Fruit fly (Drosophila melanogaster): ENCODE measurements around the gene Cals.

- TF ChIP-seq Xrp1 (GFP tag; IDR thresholded peaks at IDR 0.05) = no peak
- TF ChIP-seq CG30403 (GFP tag; optimal IDR thresholded peaks at IDR 0.05) = no peak
- TF ChIP-seq CG11085 (GFP tag; IDR thresholded peaks at IDR 0.05) = no peak
- TF ChIP-seq CG10274 (GFP tag; optimal IDR thresholded peaks at IDR 0.05) = no peak
- TF ChIP-seq CG15601 (tag; optimal IDR thresholded peaks at IDR 0.05) = no peak
- TF ChIP-seq CG10209 (GFP tag; optimal IDR thresholded peaks at IDR 0.05) = no peak
- TF ChIP-seq mirr (GFP tag; optimal IDR thresholded peaks at IDR 0.05) = no peak
- no peak for TF ChIP-seq chinmo (GFP tag; IDR thresholded peaks at IDR 0.05; ENCODE audit: partially characterized antibody)
- TF ChIP-seq CG7839 (tag; optimal IDR thresholded peaks at IDR 0.05) = no peak
- no peak for TF ChIP-seq Gug (GFP tag; IDR thresholded peaks at IDR 0.05)
- TF ChIP-seq ham (GFP tag; IDR thresholded peaks at IDR 0.05) = no peak
- TF ChIP-seq dpn (GFP tag; optimal IDR thresholded peaks at IDR 0.05) = no peak
- TF ChIP-seq dm (GFP tag; optimal IDR thresholded peaks at IDR 0.05) = no peak
These were observed 774 bp upstream of the Cals start, which contains the start of gene Arf4 for dm6 chr4:1123769-1124493.
